Comparison of ENCODE assay signal across 3 fruit fly cellular contexts in the genomic region with DNA sequence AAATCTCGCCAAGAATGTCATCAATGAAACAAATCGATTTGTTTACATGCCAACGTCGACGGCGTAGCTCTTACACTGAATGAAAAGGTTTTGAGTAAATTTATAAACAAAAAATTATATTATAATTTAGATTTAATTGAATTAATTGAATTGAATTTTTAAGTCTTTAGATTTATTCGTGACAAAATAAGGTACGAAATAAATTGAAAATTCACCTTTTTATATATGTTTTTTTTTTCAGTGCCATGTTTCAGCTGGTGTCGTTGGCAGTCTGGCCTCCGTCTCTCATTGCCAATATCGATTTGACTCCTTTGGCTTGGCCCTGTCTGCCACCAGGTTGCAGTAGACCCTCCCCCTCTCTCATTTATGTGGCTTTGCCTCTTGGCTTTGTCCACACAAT.
A peak's percentile ranks its signal among the peaks of the same experiment; 100 is the strongest.
TF ChIP-seq lines count a peak whose summit lies in the region.

No protein-coding gene starts in this region.

TF ChIP-seq in whole organism, embryonic, 481 proteins besides CTCF, POLR2A, EP300 and RAD21 (continued from another document):
- TF ChIP-seq CG2889 (GFP tag; IDR thresholded peaks at IDR 0.05; lab: Robert Waterston, UW) (no peak), CG10366 (GFP tag; IDR thresholded peaks at IDR 0.05; lab: Robert Waterston, UW) (no peak), CG10274 (GFP tag; optimal IDR thresholded peaks at IDR 0.05; lab: Kevin White, UChicago) (no peak), Hey (tag; optimal IDR thresholded peaks at IDR 0.05; lab: Kevin White, UChicago) (no peak), Lim3 (GFP tag; IDR thresholded peaks at IDR 0.05; lab: Robert Waterston, UW) (no peak), pb (GFP tag; optimal IDR thresholded peaks at IDR 0.05; lab: Kevin White, UChicago) (no peak), Poxn (GFP tag; IDR thresholded peaks at IDR 0.05; lab: Robert Waterston, UW) (no peak), Doc3 (GFP tag; IDR thresholded peaks at IDR 0.05; lab: Robert Waterston, UW; ENCODE audit: partially characterized antibody) (no peak), CG15479 (GFP tag; optimal IDR thresholded peaks at IDR 0.05; lab: Kevin White, UChicago) (no peak), lbe (GFP tag; optimal IDR thresholded peaks at IDR 0.05; lab: Kevin White, UChicago) (peak; percentile 59), CG31365 (tag; optimal IDR thresholded peaks at IDR 0.05; lab: Kevin White, UChicago) (no peak), CG3995 (GFP tag; optimal IDR thresholded peaks at IDR 0.05; lab: Kevin White, UChicago) (no peak), lilli (GFP tag; optimal IDR thresholded peaks at IDR 0.05; lab: Kevin White, UChicago) (no peak), Drgx (GFP tag; IDR thresholded peaks at IDR 0.05; lab: Robert Waterston, UW) (no peak), nau (GFP tag; optimal IDR thresholded peaks at IDR 0.05; lab: Kevin White, UChicago) (no peak), CG13123 (GFP tag; optimal IDR thresholded peaks at IDR 0.05; lab: Kevin White, UChicago) (no peak), Scr (GFP tag; IDR thresholded peaks at IDR 0.05; lab: Robert Waterston, UW; ENCODE audit: partially characterized antibody) (no peak)

TF ChIP-seq in whole organism, prepupa, 60 proteins besides CTCF, POLR2A, EP300 and RAD21 (continued from another document):
- TF ChIP-seq CG6854 (GFP tag; optimal IDR thresholded peaks at IDR 0.05; lab: Kevin White, UChicago) = peak; percentile 36
- TF ChIP-seq CG3032 (tag; optimal IDR thresholded peaks at IDR 0.05; lab: Kevin White, UChicago) = peak; percentile 79
- TF ChIP-seq CG15336 (GFP tag; IDR thresholded peaks at IDR 0.05; lab: Robert Waterston, UW) = peak; percentile 51; the same call in 1 of the 2 replicates
- peak; percentile 8 for TF ChIP-seq fd85E (GFP tag; optimal IDR thresholded peaks at IDR 0.05; lab: Kevin White, UChicago)
- no peak for TF ChIP-seq Lpt (GFP tag; optimal IDR thresholded peaks at IDR 0.05; lab: Kevin White, UChicago)
- peak; percentile 74 for TF ChIP-seq CG6792 (GFP tag; optimal IDR thresholded peaks at IDR 0.05; lab: Kevin White, UChicago)
- TF ChIP-seq Met (GFP tag; optimal IDR thresholded peaks at IDR 0.05; lab: Kevin White, UChicago) = peak; percentile 74
- TF ChIP-seq CG11294 (GFP tag; IDR thresholded peaks at IDR 0.05; lab: Robert Waterston, UW) = no peak
- peak; percentile 56 for TF ChIP-seq net (GFP tag; optimal IDR thresholded peaks at IDR 0.05; lab: Kevin White, UChicago)
- TF ChIP-seq eg (GFP tag; IDR thresholded peaks at IDR 0.05; lab: Robert Waterston, UW) = peak; percentile 70
- peak; percentile 49 for TF ChIP-seq CG8119 (GFP tag; IDR thresholded peaks at IDR 0.05; lab: Robert Waterston, UW)
- TF ChIP-seq Sox102F (GFP tag; optimal IDR thresholded peaks at IDR 0.05; lab: Kevin White, UChicago) = peak; percentile 61
- peak; percentile 30 for TF ChIP-seq Blimp-1 (GFP tag; optimal IDR thresholded peaks at IDR 0.05; lab: Kevin White, UChicago)
- TF ChIP-seq CG32006 (GFP tag; optimal IDR thresholded peaks at IDR 0.05; lab: Kevin White, UChicago) = peak; percentile 45
- TF ChIP-seq CG16779 (tag; optimal IDR thresholded peaks at IDR 0.05; lab: Kevin White, UChicago) = peak; percentile 18
- TF ChIP-seq CG31627 (GFP tag; optimal IDR thresholded peaks at IDR 0.05; lab: Kevin White, UChicago) = peak; percentile 50
- TF ChIP-seq fkh (GFP tag; optimal IDR thresholded peaks at IDR 0.05; lab: Kevin White, UChicago) = no peak
- TF ChIP-seq salr (GFP tag; optimal IDR thresholded peaks at IDR 0.05; lab: Kevin White, UChicago) = peak; percentile 30 to 31
- peak; percentile 51 for TF ChIP-seq pdm3 (GFP tag; optimal IDR thresholded peaks at IDR 0.05; lab: Kevin White, UChicago)
- TF ChIP-seq CG8632 (GFP tag; optimal IDR thresholded peaks at IDR 0.05; lab: Kevin White, UChicago) = peak; percentile 64
- peak; percentile 13 for TF ChIP-seq Ets21C (GFP tag; optimal IDR thresholded peaks at IDR 0.05; lab: Kevin White, UChicago)
- TF ChIP-seq Eip93F (GFP tag; optimal IDR thresholded peaks at IDR 0.05; lab: Kevin White, UChicago) = no peak
- peak; percentile 4 for TF ChIP-seq Hr4 (GFP tag; optimal IDR thresholded peaks at IDR 0.05; lab: Kevin White, UChicago)
- peak; percentile 87 for TF ChIP-seq CG6163 (GFP tag; IDR thresholded peaks at IDR 0.05; lab: Robert Waterston, UW)
- peak; percentile 63 for TF ChIP-seq CG1621 (tag; optimal IDR thresholded peaks at IDR 0.05; lab: Kevin White, UChicago)
- peak; percentile 52 for TF ChIP-seq CG7368 (GFP tag; optimal IDR thresholded peaks at IDR 0.05; lab: Kevin White, UChicago)
- TF ChIP-seq CG4318 (GFP tag; optimal IDR thresholded peaks at IDR 0.05; lab: Kevin White, UChicago) = no peak
- TF ChIP-seq Smox (GFP tag; optimal IDR thresholded peaks at IDR 0.05; lab: Kevin White, UChicago) = peak; percentile 67
- TF ChIP-seq Hr38 (GFP tag; optimal IDR thresholded peaks at IDR 0.05; lab: Kevin White, UChicago) = no peak
- TF ChIP-seq CG6276 (GFP tag; optimal IDR thresholded peaks at IDR 0.05; lab: Kevin White, UChicago) = no peak
- TF ChIP-seq Eip75B (GFP tag; optimal IDR thresholded peaks at IDR 0.05; lab: Kevin White, UChicago) = peak; percentile 73
- TF ChIP-seq OdsH (GFP tag; optimal IDR thresholded peaks at IDR 0.05; lab: Kevin White, UChicago) = peak; percentile 70
- peak; percentile 74 for TF ChIP-seq fd59A (GFP tag; optimal IDR thresholded peaks at IDR 0.05; lab: Kevin White, UChicago)
- peak; percentile 77 for TF ChIP-seq acj6 (GFP tag; optimal IDR thresholded peaks at IDR 0.05; lab: Kevin White, UChicago)
- TF ChIP-seq dsx (GFP tag; optimal IDR thresholded peaks at IDR 0.05; lab: Kevin White, UChicago; ENCODE audit: poor library complexity, severe bottlenecking) = peak; percentile 69
- TF ChIP-seq CG9139 (GFP tag; optimal IDR thresholded peaks at IDR 0.05; lab: Kevin White, UChicago) = peak; percentile 69
- no peak for TF ChIP-seq dac (GFP tag; optimal IDR thresholded peaks at IDR 0.05; lab: Kevin White, UChicago)
- TF ChIP-seq spab (GFP tag; optimal IDR thresholded peaks at IDR 0.05; lab: Kevin White, UChicago) = peak; percentile 77

TF ChIP-seq in whole organism, wandering third instar larva, 38 proteins besides CTCF, POLR2A, EP300 and RAD21 (continued from another document):
- TF ChIP-seq Hr78 (GFP tag; optimal IDR thresholded peaks at IDR 0.05; lab: Kevin White, UChicago) (no peak), h (GFP tag; optimal IDR thresholded peaks at IDR 0.05; lab: Kevin White, UChicago) (peak; percentile 71), Rel (GFP tag; optimal IDR thresholded peaks at IDR 0.05; lab: Kevin White, UChicago) (no peak), Rel (tag; optimal IDR thresholded peaks at IDR 0.05; lab: Kevin White, UChicago) (no peak), CG9705 (GFP tag; optimal IDR thresholded peaks at IDR 0.05; lab: Kevin White, UChicago) (peak; percentile 42), jim (GFP tag; optimal IDR thresholded peaks at IDR 0.05; lab: Kevin White, UChicago) (no peak), usp (GFP tag; optimal IDR thresholded peaks at IDR 0.05; lab: Kevin White, UChicago) (no peak), Sp1 (GFP tag; optimal IDR thresholded peaks at IDR 0.05; lab: Kevin White, UChicago) (peak; percentile 83), sage (GFP tag; optimal IDR thresholded peaks at IDR 0.05; lab: Kevin White, UChicago) (peak; percentile 47), Jra (GFP tag; optimal IDR thresholded peaks at IDR 0.05; lab: Kevin White, UChicago) (no peak), psq (GFP tag; optimal IDR thresholded peaks at IDR 0.05; lab: Kevin White, UChicago) (peak; percentile 78)
